Fruit fly (Drosophila melanogaster): ENCODE data around the gene CG17362.

- TF ChIP-seq CG8478 (optimal IDR thresholded peaks at IDR 0.05), result no peak
- no peak for TF ChIP-seq CTCF (optimal IDR thresholded peaks at IDR 0.05)
Observed at dm6 chr3L:13957212-13957668, 29.2 kb upstream of the CG17362 start.

Data from S2 (cell line).